Worm (Caenorhabditis elegans) whole organism, L2 larva: ENCODE data around the gene srh-119.

Experiments
- F13H6.1 ChIP-seq: sonication (generic microtip); optimal IDR thresholded peaks from 2 replicates; lab custom pipeline; 2016; ENCODE audit warnings: missing genetic modification characterization, missing compliant biosample characterization
- R02D3.7 ChIP-seq: fragments of 150-350 bp; optimal IDR thresholded peaks from 2 replicates; lab custom pipeline; 2014; ENCODE audit warnings: missing biosample characterization, missing genetic modification characterization
- aly-2 ChIP-seq: fragments of 150-350 bp; optimal IDR thresholded peaks from 2 replicates; lab custom pipeline; 2014; ENCODE audit warnings: missing biosample characterization, missing genetic modification characterization
- crh-2 ChIP-seq: sonication (generic microtip); optimal IDR thresholded peaks from 2 replicates; lab custom pipeline; 2017; ENCODE audit warnings: missing biosample characterization, missing genetic modification characterization
- elt-3 ChIP-seq: sonication (generic microtip); optimal IDR thresholded peaks from 2 replicates; lab custom pipeline; 2017; ENCODE audit warnings: missing biosample characterization, missing genetic modification characterization
- fos-1 ChIP-seq: fragments of 150-350 bp; optimal IDR thresholded peaks from 2 replicates; lab custom pipeline; 2014; ENCODE audit warnings: missing biosample characterization, missing genetic modification characterization
- gmeb-1 ChIP-seq: fragments of 150-350 bp; optimal IDR thresholded peaks from 2 replicates; lab custom pipeline; 2014; ENCODE audit warnings: missing biosample characterization, missing genetic modification characterization
- lin-11 ChIP-seq: fragments of 150-350 bp; sonication (generic microtip); optimal IDR thresholded peaks from 2 replicates; lab custom pipeline; 2014; ENCODE audit warnings: missing biosample characterization, missing genetic modification characterization, inconsistent platforms, mixed read lengths
- lin-39 ChIP-seq: fragments of 150-350 bp; optimal IDR thresholded peaks from 2 replicates; lab custom pipeline; 2014; ENCODE audit warnings: missing biosample characterization, missing genetic modification reagents, missing genetic modification characterization
- lsy-2 ChIP-seq, 2 experiments: fragments of 150-350 bp in 1 of 2; sonication (generic microtip) in 1 of 2; optimal IDR thresholded peaks; 2 replicates each; lab custom pipeline; 2014 to 2017; ENCODE audit warnings: missing biosample characterization in 2 of 2, missing genetic modification characterization in 2 of 2
- mbf-1 ChIP-seq: sonication (generic microtip); optimal IDR thresholded peaks from 2 replicates; lab custom pipeline; 2017; ENCODE audit warnings: missing biosample characterization, missing genetic modification characterization
- mdl-1 ChIP-seq, 2 experiments: fragments of 150-350 bp in 1 of 2; sonication (generic microtip) in 1 of 2; optimal IDR thresholded peaks; 2 replicates each; lab custom pipeline; 2017; ENCODE audit warnings: missing biosample characterization in 2 of 2, missing genetic modification characterization in 2 of 2
- nhr-11 ChIP-seq: fragments of 150-350 bp; optimal IDR thresholded peaks from 2 replicates; lab custom pipeline; 2014; ENCODE audit warnings: missing biosample characterization, missing genetic modification characterization
- nhr-12 ChIP-seq: fragments of 150-350 bp; optimal IDR thresholded peaks from 2 replicates; lab custom pipeline; 2014; ENCODE audit warnings: missing biosample characterization, missing genetic modification characterization
- nhr-129 ChIP-seq: fragments of 150-350 bp; optimal IDR thresholded peaks from 2 replicates; lab custom pipeline; 2014; ENCODE audit warnings: missing biosample characterization, missing genetic modification characterization
- nhr-21 ChIP-seq: fragments of 150-350 bp; optimal IDR thresholded peaks from 2 replicates; lab custom pipeline; 2014; ENCODE audit warnings: missing biosample characterization, missing genetic modification characterization
- nhr-23 ChIP-seq: fragments of 150-350 bp; optimal IDR thresholded peaks from 2 replicates; lab custom pipeline; 2014; ENCODE audit warnings: missing biosample characterization, missing genetic modification reagents, missing genetic modification characterization
- nhr-237 ChIP-seq: fragments of 150-350 bp; optimal IDR thresholded peaks from 2 replicates; lab custom pipeline; 2014; ENCODE audit warnings: missing biosample characterization, missing genetic modification characterization
- nhr-25 ChIP-seq: fragments of 150-350 bp; sonication (generic microtip); optimal IDR thresholded peaks from 3 replicates; lab custom pipeline; 2014; ENCODE audit warnings: missing biosample characterization, missing genetic modification characterization
- nhr-6 ChIP-seq: fragments of 150-350 bp; optimal IDR thresholded peaks from 2 replicates; lab custom pipeline; 2014; ENCODE audit warnings: missing biosample characterization, missing genetic modification characterization
- nhr-77 ChIP-seq: fragments of 150-350 bp; optimal IDR thresholded peaks from 2 replicates; lab custom pipeline; 2014; ENCODE audit warnings: missing biosample characterization, missing genetic modification characterization
- sem-4 ChIP-seq: fragments of 150-350 bp; optimal IDR thresholded peaks from 2 replicates; lab custom pipeline; 2014; ENCODE audit warnings: missing biosample characterization, missing genetic modification reagents, missing genetic modification characterization
- skn-1 ChIP-seq: sonication (generic microtip); optimal IDR thresholded peaks from 2 replicates; lab custom pipeline; 2017; ENCODE audit warnings: missing biosample characterization, missing genetic modification characterization
- sma-3 ChIP-seq: sonication (generic microtip); optimal IDR thresholded peaks from 2 replicates; lab custom pipeline; 2016; ENCODE audit warnings: missing genetic modification reagents, missing genetic modification characterization, missing compliant biosample characterization
- sma-9 ChIP-seq, 2 experiments: fragments of 150-350 bp in 1 of 2; sonication (generic microtip) in 1 of 2; optimal IDR thresholded peaks; 2 replicates each; lab custom pipeline; 2014 to 2016; ENCODE audit warnings: missing genetic modification characterization in 2 of 2, mild to moderate bottlenecking in 1 of 2, missing biosample characterization in 1 of 2, missing compliant biosample characterization in 1 of 2, missing genetic modification reagents in 1 of 2, moderate library complexity in 1 of 2
- snpc-4 ChIP-seq: fragments of 150-350 bp; optimal IDR thresholded peaks from 2 replicates; lab custom pipeline; 2014; ENCODE audit warnings: missing biosample characterization, missing genetic modification characterization
- zag-1 ChIP-seq: fragments of 150-350 bp; optimal IDR thresholded peaks from 2 replicates; lab custom pipeline; 2014; ENCODE audit warnings: missing biosample characterization, missing genetic modification characterization
- ztf-1 ChIP-seq: fragments of 200-800 bp; sonication (Bioruptor generic); conservative IDR thresholded peaks from 2 replicates; pipeline ENCODE4 v1.3.6; 2022; ENCODE audit warnings: missing genetic modification characterization, missing compliant biosample characterization

The srh-119 gene

ce11 chrV:17001167-17001566 is 28.9 kb downstream of the srh-119 start, which contains the start of gene sri-9:
Gene sri-9, plus strand, starts transcription at chrV:17001467.
- no peak for TF ChIP-seq nhr-129
- TF ChIP-seq nhr-237 (tag; lab: Kevin White, UChicago) = no peak
- TF ChIP-seq mdl-1 (tag; optimal IDR thresholded peaks at IDR 0.05; lab: Kevin White, UChicago) = no peak
- TF ChIP-seq nhr-23 (tag; lab: Kevin White, UChicago) = no peak
- TF ChIP-seq nhr-21 (tag; lab: Kevin White, UChicago) = no peak
- no peak for TF ChIP-seq gmeb-1 (tag; lab: Kevin White, UChicago)
- no peak for TF ChIP-seq aly-2 (tag; lab: Kevin White, UChicago)
- TF ChIP-seq lin-11 (tag; lab: Kevin White, UChicago) = no peak
- no peak for TF ChIP-seq nhr-12 (tag; lab: Kevin White, UChicago)
- TF ChIP-seq nhr-11 = no peak
- TF ChIP-seq, all 48 proteins: peak for 0

ce11 chrV:17005189-17005588 is 33.0 kb downstream of the srh-119 start, which contains the start of gene srh-131:
Gene srh-131, plus strand, starts transcription at chrV:17005489.
- TF ChIP-seq F13H6.1 = no peak
- no peak for TF ChIP-seq mbf-1 (tag; lab: Kevin White, UChicago)
- TF ChIP-seq zag-1 = no peak
- TF ChIP-seq nhr-25 (tag; lab: Kevin White, UChicago) = no peak
- no peak for TF ChIP-seq crh-2
- no peak for TF ChIP-seq sem-4
- TF ChIP-seq nhr-12 (tag; lab: Kevin White, UChicago) = no peak
- TF ChIP-seq nhr-6 (tag; lab: Kevin White, UChicago) = no peak
- TF ChIP-seq sma-9 (GFP tag; optimal IDR thresholded peaks at IDR 0.05; lab: Kevin White, UChicago) = no peak
- no peak for TF ChIP-seq sma-9 (tag; optimal IDR thresholded peaks at IDR 0.05; lab: Kevin White, UChicago)
- TF ChIP-seq nhr-21 (tag; lab: Kevin White, UChicago) = no peak
- no peak for TF ChIP-seq R02D3.7 (tag; lab: Kevin White, UChicago)
- TF ChIP-seq nhr-11 = no peak

- no peak for TF ChIP-seq lin-11 (tag; lab: Kevin White, UChicago)
These were observed 36.1 kb downstream of the srh-119 start, which contains the start of gene sri-69 for ce11 chrV:17008302-17008701. Gene sri-69, minus strand, starts transcription at chrV:17008402.

- TF ChIP-seq lin-39 (tag; lab: Kevin White, UChicago) (no peak), crh-2 (no peak), skn-1 (tag; lab: Kevin White, UChicago) (no peak), elt-3 (tag; lab: Kevin White, UChicago) (no peak), fos-1 (tag; lab: Kevin White, UChicago) (peak; percentile 49), snpc-4 (tag; lab: Kevin White, UChicago) (no peak)
These were observed 37.3 kb downstream of the srh-119 start, which contains the start of the genes clc-12 and clec-240 for ce11 chrV:17009342-17010064. Gene clc-12, minus strand, starts transcription at chrV:17009388. Gene clec-240, plus strand, starts transcription at chrV:17010014.

ce11 chrV:17013232-17013631 is 41.0 kb downstream of the srh-119 start, which contains the start of gene clec-241:
Gene clec-241, minus strand, starts transcription at chrV:17013332.
- no peak for TF ChIP-seq ztf-1
- no peak for TF ChIP-seq sma-3 (GFP tag; lab: Kevin White, UChicago)
- no peak for TF ChIP-seq nhr-25 (tag; lab: Kevin White, UChicago)
- TF ChIP-seq aly-2 (tag; lab: Kevin White, UChicago) = no peak
- TF ChIP-seq sem-4 = no peak
- no peak for TF ChIP-seq nhr-77 (tag; lab: Kevin White, UChicago)

ce11 chrV:17014050-17014449 is 41.8 kb downstream of the srh-119 start, which contains the start of gene clc-13:
Gene clc-13, plus strand, starts transcription at chrV:17014408.
- TF ChIP-seq gmeb-1 (tag; lab: Kevin White, UChicago) (peak; percentile 5), sma-9 (GFP tag; optimal IDR thresholded peaks at IDR 0.05; lab: Kevin White, UChicago) (peak; percentile 80), sma-9 (tag; optimal IDR thresholded peaks at IDR 0.05; lab: Kevin White, UChicago) (no peak), fos-1 (tag; lab: Kevin White, UChicago) (peak; percentile 81), nhr-77 (tag; lab: Kevin White, UChicago) (no peak), nhr-25 (tag; lab: Kevin White, UChicago) (no peak), aly-2 (tag; lab: Kevin White, UChicago) (no peak), snpc-4 (tag; lab: Kevin White, UChicago) (no peak), lsy-2 (tag; optimal IDR thresholded peaks at IDR 0.05; lab: Kevin White, UChicago) (no peak), nhr-12 (tag; lab: Kevin White, UChicago) (no peak)
